Worm (Caenorhabditis elegans): ENCODE results near the gene W03F9.9.

Gene W03F9.9

DNA sequence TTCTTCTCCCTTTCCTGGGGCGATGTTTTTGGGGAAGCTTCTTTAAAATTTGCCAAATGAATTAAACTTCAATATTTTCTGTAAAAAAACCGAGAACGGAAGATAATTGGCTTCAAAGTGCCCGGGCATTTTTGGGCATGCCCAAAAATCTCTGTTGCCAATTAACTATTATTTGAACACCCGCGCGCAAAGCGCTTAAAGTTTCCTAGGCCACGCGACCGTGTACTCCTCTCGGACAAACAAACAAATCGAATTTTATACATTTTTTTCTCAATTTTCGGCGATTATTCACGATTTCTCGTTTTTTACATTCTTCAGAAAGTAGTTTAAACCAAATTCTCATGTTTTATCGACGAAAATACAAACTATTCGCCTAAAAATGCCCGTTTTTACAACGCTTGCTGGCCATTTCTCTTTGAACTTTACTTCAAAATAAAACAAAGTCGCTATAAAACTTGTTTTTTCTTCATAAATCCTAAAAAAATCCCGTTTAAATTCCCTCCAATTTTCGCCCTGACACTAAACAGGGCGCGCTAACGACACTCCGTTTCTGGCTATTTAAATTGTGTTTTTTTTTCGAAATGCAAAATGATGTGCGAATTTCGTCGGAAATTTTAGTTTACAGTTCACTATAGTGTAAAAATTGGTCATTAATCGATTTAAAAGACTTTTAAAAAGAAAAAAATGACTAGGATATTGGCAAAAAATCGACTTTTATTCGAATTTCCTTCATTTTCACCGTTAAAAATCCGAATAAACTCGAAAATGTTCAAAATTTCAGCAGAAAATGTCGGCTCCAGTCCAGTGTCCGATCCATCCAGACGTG is 17.6 kb downstream of the W03F9.9 start, which contains the start of gene ttb-1 (continued):
- TF ChIP-seq nhr-25 (tag; optimal IDR thresholded peaks at IDR 0.05; ENCODE audit: borderline replicate concordance, insufficient read depth) (no peak), pqm-1 (tag; optimal IDR thresholded peaks at IDR 0.05) (no peak), daf-16 (GFP tag; optimal IDR thresholded peaks at IDR 0.05) (no peak), daf-16 (tag; optimal IDR thresholded peaks at IDR 0.05) (peak; percentile 2), aha-1 (tag) (peak; percentile 76), ztf-7 (tag; optimal IDR thresholded peaks at IDR 0.05) (no peak), ZK546.5 (tag; optimal IDR thresholded peaks at IDR 0.05) (no peak), dmd-6 (GFP tag; IDR thresholded peaks at IDR 0.05) (no peak), skn-1 (tag; optimal IDR thresholded peaks at IDR 0.05) (no peak), mes-2 (tag; optimal IDR thresholded peaks at IDR 0.05; ENCODE audit: poor library complexity, severe bottlenecking) (peak; percentile 89), lir-3 (tag; optimal IDR thresholded peaks at IDR 0.05) (no peak), daf-19 (GFP tag; conservative IDR thresholded peaks at IDR 0.05) (no peak), nhr-237 (tag; optimal IDR thresholded peaks at IDR 0.05) (no peak), madf-5 (GFP tag; IDR thresholded peaks at IDR 0.05) (no peak), dpl-1 (GFP tag; optimal IDR thresholded peaks at IDR 0.05) (peak; percentile 91), lin-38 (GFP tag; IDR thresholded peaks at IDR 0.05) (no peak), R02D3.7 (tag; optimal IDR thresholded peaks at IDR 0.05) (no peak), unc-62 (GFP tag; optimal IDR thresholded peaks at IDR 0.05 in 1 of 2) (no peak), unc-62 (tag; optimal IDR thresholded peaks at IDR 0.05) (no peak), nhr-42 (GFP tag; IDR thresholded peaks at IDR 0.05) (no peak), rbr-2 (tag; optimal IDR thresholded peaks at IDR 0.05) (peak; percentile 4)

- TF ChIP-seq hlh-30 (tag; optimal IDR thresholded peaks at IDR 0.05; ENCODE audit: insufficient read depth) (no peak), F26F4.8 (GFP tag; conservative IDR thresholded peaks at IDR 0.05) (no peak), T26A8.4 (GFP tag; IDR thresholded peaks at IDR 0.05) (no peak), lir-3 (tag; optimal IDR thresholded peaks at IDR 0.05) (no peak), fos-1 (tag; optimal IDR thresholded peaks at IDR 0.05) (no peak), hmg-1.1 (GFP tag; IDR thresholded peaks at IDR 0.05) (no peak), sdz-12 (GFP tag; optimal IDR thresholded peaks at IDR 0.05) (no peak), daf-16 (GFP tag; optimal IDR thresholded peaks at IDR 0.05) (no peak), daf-16 (tag; optimal IDR thresholded peaks at IDR 0.05) (no peak), ceh-44 (GFP tag; IDR thresholded peaks at IDR 0.05) (no peak), D1046.2 (GFP tag; IDR thresholded peaks at IDR 0.05) (no peak), ceh-32 (tag; optimal IDR thresholded peaks at IDR 0.05; ENCODE audit: poor library complexity) (no peak), unc-39 (tag; optimal IDR thresholded peaks at IDR 0.05) (no peak), ztf-11 (tag; optimal IDR thresholded peaks at IDR 0.05) (no peak), nhr-28 (tag; optimal IDR thresholded peaks at IDR 0.05) (no peak)
Measured at ce11 chrV:166687-167086, 28.0 kb downstream of the W03F9.9 start, which contains the start of gene Y108G3AL.2. Gene Y108G3AL.2, plus strand, starts transcription at chrV:166987.

ce11 chrV:172110-172509 is 33.4 kb downstream of the W03F9.9 start, which contains the start of gene cfap-36:
Gene cfap-36, minus strand, starts transcription at chrV:172210.
- TF ChIP-seq set-16 (GFP tag; IDR thresholded peaks at IDR 0.05): no peak
- TF ChIP-seq unc-39 (tag; optimal IDR thresholded peaks at IDR 0.05): no peak
- TF ChIP-seq zfp-3 (GFP tag; conservative IDR thresholded peaks at IDR 0.05): no peak
- TF ChIP-seq pha-4 (GFP tag; IDR thresholded peaks at IDR 0.05): no peak
- no peak for TF ChIP-seq pha-4 (tag; optimal IDR thresholded peaks at IDR 0.05)
- TF ChIP-seq pqm-1 (tag; optimal IDR thresholded peaks at IDR 0.05): no peak
- TF ChIP-seq zfp-2 (tag; optimal IDR thresholded peaks at IDR 0.05): no peak
- TF ChIP-seq nhr-77 (tag; optimal IDR thresholded peaks at IDR 0.05): no peak
- TF ChIP-seq snpc-1.2 (GFP tag; IDR thresholded peaks at IDR 0.05): no peak
- no peak for TF ChIP-seq ZK546.5 (tag; optimal IDR thresholded peaks at IDR 0.05)
- no peak for TF ChIP-seq ctbp-1 (GFP tag; IDR thresholded peaks at IDR 0.05)
- no peak for TF ChIP-seq F44E2.7 (GFP tag; IDR thresholded peaks at IDR 0.05)
- TF ChIP-seq ceh-82 (tag; optimal IDR thresholded peaks at IDR 0.05): no peak
- no peak for TF ChIP-seq ztf-11 (tag; optimal IDR thresholded peaks at IDR 0.05)
- no peak for TF ChIP-seq hlh-30 (tag; optimal IDR thresholded peaks at IDR 0.05; ENCODE audit: insufficient read depth)
- TF ChIP-seq dmd-9 (GFP tag; IDR thresholded peaks at IDR 0.05): no peak
- no peak for TF ChIP-seq T20F7.1 (GFP tag; optimal IDR thresholded peaks at IDR 0.05)
- no peak for TF ChIP-seq zip-11 (GFP tag; IDR thresholded peaks at IDR 0.05)
- no peak for TF ChIP-seq php-3 (GFP tag; IDR thresholded peaks at IDR 0.05)
- no peak for TF ChIP-seq daf-8 (GFP tag; IDR thresholded peaks at IDR 0.05)
- TF ChIP-seq gei-8 (GFP tag; optimal IDR thresholded peaks at IDR 0.05): no peak
